Worm (Caenorhabditis elegans): ENCODE measurements around the gene R12B2.13.

- TF ChIP-seq ztf-7 (tag; optimal IDR thresholded peaks at IDR 0.05) = no peak
- TF ChIP-seq Y75B8A.6 (GFP tag; IDR thresholded peaks at IDR 0.05) = no peak
- no peak for TF ChIP-seq ceh-32 (tag; optimal IDR thresholded peaks at IDR 0.05; ENCODE audit: poor library complexity)
- no peak for TF ChIP-seq lin-13 (GFP tag; optimal IDR thresholded peaks at IDR 0.05)
- no peak for TF ChIP-seq nhr-48 (tag; optimal IDR thresholded peaks at IDR 0.05)
- no peak for TF ChIP-seq tra-1 (GFP tag; IDR thresholded peaks at IDR 0.05)
- no peak for TF ChIP-seq snpc-4 (tag; optimal IDR thresholded peaks at IDR 0.05)
Measured at ce11 chrIII:5833376-5833775, at the start of gene R12B2.13, which contains the start of gene mdt-15.
